Fruit fly (Drosophila melanogaster) whole organism, wandering third instar larva: ENCODE data around the gene S6k.

Experiments used
- Abd-B ChIP-seq: fragments of >200 bp; optimal IDR thresholded peaks from 2 replicates; lab custom pipeline; 2017; ENCODE audit warnings: missing biosample characterization, missing genetic modification characterization
- CG9705 ChIP-seq: fragments of 200-800 bp; sonication (Bioruptor generic); optimal IDR thresholded peaks from 2 replicates; lab custom pipeline; 2018; ENCODE audit warnings: missing biosample characterization, mild to moderate bottlenecking, missing genetic modification characterization
- CrebA ChIP-seq: fragments of 200-800 bp; sonication (Bioruptor generic); optimal IDR thresholded peaks from 2 replicates; lab custom pipeline; 2016; ENCODE audit warnings: missing biosample characterization, mild to moderate bottlenecking, missing genetic modification characterization, borderline replicate concordance
- Dfd ChIP-seq: fragments of >200 bp; optimal IDR thresholded peaks from 2 replicates; lab custom pipeline; 2017; ENCODE audit warnings: missing biosample characterization, missing genetic modification characterization
- Dif ChIP-seq: fragments of 200-275, 200-300 bp; sonication (Bioruptor generic); optimal IDR thresholded peaks from 2 replicates; lab custom pipeline; 2018; ENCODE audit warnings: missing biosample characterization, missing genetic modification characterization; ENCODE audit not compliant: partially characterized antibody
- GATAd ChIP-seq: sonication (Bioruptor generic); optimal IDR thresholded peaks from 2 replicates; lab custom pipeline; 2016; ENCODE audit warnings: missing biosample characterization, missing genetic modification characterization
- HLH106 ChIP-seq: fragments of 200-800 bp; optimal IDR thresholded peaks from 3 replicates; lab custom pipeline; 2019; ENCODE audit warnings: missing biosample characterization, mild to moderate bottlenecking, missing genetic modification characterization, moderate library complexity
- Hnf4 ChIP-seq: fragments of 200-800 bp; sonication (Bioruptor generic); optimal IDR thresholded peaks from 2 replicates; lab custom pipeline; 2016; ENCODE audit warnings: missing biosample characterization, mild to moderate bottlenecking, missing genetic modification characterization
- Hr83 ChIP-seq: fragments of 200-300 bp; sonication (Bioruptor generic); optimal IDR thresholded peaks from 2 replicates; lab custom pipeline; 2016; ENCODE audit warnings: missing biosample characterization, mild to moderate bottlenecking, missing genetic modification characterization, moderate library complexity; ENCODE audit not compliant: poor library complexity, severe bottlenecking
- Jra ChIP-seq: sonication (Bioruptor generic); optimal IDR thresholded peaks from 2 replicates; lab custom pipeline; 2016; ENCODE audit warnings: missing biosample characterization, missing genetic modification characterization
- Mio ChIP-seq: sonication (Bioruptor generic); optimal IDR thresholded peaks from 2 replicates; lab custom pipeline; 2016; ENCODE audit warnings: missing biosample characterization, missing genetic modification characterization
- Myc ChIP-seq: fragments of >200 bp; optimal IDR thresholded peaks from 2 replicates; lab custom pipeline; 2017
- N ChIP-seq: fragments of >200 bp; optimal IDR thresholded peaks from 2 replicates; lab custom pipeline; 2018; ENCODE audit warnings: missing biosample characterization, missing external identifiers, missing genetic modification characterization
- OdsH ChIP-seq: fragments of 200-800 bp; sonication (Bioruptor generic); optimal IDR thresholded peaks from 2 replicates; lab custom pipeline; 2016; ENCODE audit warnings: missing biosample characterization, mild to moderate bottlenecking, missing genetic modification characterization
- Rel ChIP-seq, 2 experiments: fragments of 200-800 bp; sonication (Bioruptor generic) in 1 of 2; optimal IDR thresholded peaks; 2 replicates in 1 of 2; 3 replicates in 1 of 2; lab custom pipeline; 2016 to 2019; ENCODE audit warnings: mild to moderate bottlenecking in 2 of 2, missing biosample characterization in 2 of 2, missing genetic modification characterization in 2 of 2, moderate library complexity in 1 of 2
- Sp1 ChIP-seq: fragments of 200-800 bp; sonication (Bioruptor generic); optimal IDR thresholded peaks from 3 replicates; lab custom pipeline; 2019; ENCODE audit warnings: missing biosample characterization, mild to moderate bottlenecking, missing genetic modification characterization, moderate library complexity
- Vsx2 ChIP-seq: fragments of 200-300, 225-300 bp; sonication (Bioruptor generic); optimal IDR thresholded peaks from 2 replicates; lab custom pipeline; 2018; ENCODE audit warnings: missing biosample characterization, missing genetic modification characterization; ENCODE audit not compliant: partially characterized antibody
- br ChIP-seq: fragments of 200-800 bp; sonication (Bioruptor generic); optimal IDR thresholded peaks from 2 replicates; lab custom pipeline; 2016; ENCODE audit warnings: missing biosample characterization, missing genetic modification characterization
- brk ChIP-seq: fragments of 200-800 bp; sonication (Bioruptor generic); optimal IDR thresholded peaks from 2 replicates; lab custom pipeline; 2016; ENCODE audit warnings: missing biosample characterization, mild to moderate bottlenecking, missing genetic modification characterization
- dl ChIP-seq, 2 experiments: fragments of 175-275, 200-275 bp in 1 of 2; fragments of 200-275 bp in 1 of 2; sonication (Bioruptor generic); optimal IDR thresholded peaks; lab custom pipeline; 2018; ENCODE audit warnings: mild to moderate bottlenecking in 2 of 2, missing biosample characterization in 2 of 2, missing genetic modification characterization in 2 of 2, moderate library complexity in 2 of 2; ENCODE audit not compliant: partially characterized antibody in 2 of 2, insufficient read depth in 1 of 2
- dmrt93B ChIP-seq: fragments of 200-800 bp; sonication (Bioruptor generic); optimal IDR thresholded peaks from 2 replicates; lab custom pipeline; 2018; ENCODE audit warnings: missing biosample characterization, mild to moderate bottlenecking, missing genetic modification characterization
- dsf ChIP-seq: sonication (Bioruptor generic); optimal IDR thresholded peaks from 2 replicates; lab custom pipeline; 2016; ENCODE audit warnings: missing biosample characterization, missing genetic modification characterization, borderline replicate concordance
- ey ChIP-seq: fragments of 200-800 bp; sonication (Bioruptor generic); optimal IDR thresholded peaks from 2 replicates; lab custom pipeline; 2016; ENCODE audit warnings: missing biosample characterization, missing genetic modification characterization
- foxo ChIP-seq, 2 experiments: fragments of 200-800 bp; sonication (Bioruptor generic); optimal IDR thresholded peaks; 2 replicates in 1 of 2; 3 replicates in 1 of 2; lab custom pipeline; 2016 to 2017; ENCODE audit warnings: missing biosample characterization in 2 of 2, missing genetic modification characterization in 2 of 2
- h ChIP-seq: fragments of 200-800 bp; sonication (Bioruptor generic); optimal IDR thresholded peaks from 3 replicates; lab custom pipeline; 2016; ENCODE audit warnings: missing biosample characterization, mild to moderate bottlenecking, missing genetic modification characterization
- jim ChIP-seq: fragments of 175-275, 200-325 bp; sonication (Bioruptor generic); optimal IDR thresholded peaks from 2 replicates; lab custom pipeline; 2016; ENCODE audit warnings: missing biosample characterization, mild to moderate bottlenecking, missing genetic modification characterization
- lola ChIP-seq: fragments of >200 bp; optimal IDR thresholded peaks from 2 replicates; lab custom pipeline; 2017; ENCODE audit warnings: missing biosample characterization, missing genetic modification characterization
- pan ChIP-seq: fragments of >200 bp; optimal IDR thresholded peaks from 2 replicates; lab custom pipeline; 2017
- psq ChIP-seq: fragments of 200-800 bp; sonication (Bioruptor generic); optimal IDR thresholded peaks from 3 replicates; lab custom pipeline; 2017; ENCODE audit warnings: missing biosample characterization, mild to moderate bottlenecking, missing genetic modification characterization, moderate library complexity
- rgr ChIP-seq: fragments of 200-800 bp; sonication (Bioruptor generic); optimal IDR thresholded peaks from 3 replicates; lab custom pipeline; 2016; ENCODE audit warnings: missing biosample characterization, mild to moderate bottlenecking, missing genetic modification characterization
- tai ChIP-seq: sonication (Bioruptor generic); optimal IDR thresholded peaks from 2 replicates; lab custom pipeline; 2016; ENCODE audit warnings: missing biosample characterization, missing genetic modification characterization
- usp ChIP-seq: fragments of >200 bp; optimal IDR thresholded peaks from 2 replicates; lab custom pipeline; 2017; ENCODE audit warnings: missing biosample characterization, missing genetic modification characterization
- woc ChIP-seq: sonication (Bioruptor generic); optimal IDR thresholded peaks from 2 replicates; lab custom pipeline; 2016; ENCODE audit warnings: missing biosample characterization, mild to moderate bottlenecking, missing genetic modification characterization

S6k gene

DNA sequence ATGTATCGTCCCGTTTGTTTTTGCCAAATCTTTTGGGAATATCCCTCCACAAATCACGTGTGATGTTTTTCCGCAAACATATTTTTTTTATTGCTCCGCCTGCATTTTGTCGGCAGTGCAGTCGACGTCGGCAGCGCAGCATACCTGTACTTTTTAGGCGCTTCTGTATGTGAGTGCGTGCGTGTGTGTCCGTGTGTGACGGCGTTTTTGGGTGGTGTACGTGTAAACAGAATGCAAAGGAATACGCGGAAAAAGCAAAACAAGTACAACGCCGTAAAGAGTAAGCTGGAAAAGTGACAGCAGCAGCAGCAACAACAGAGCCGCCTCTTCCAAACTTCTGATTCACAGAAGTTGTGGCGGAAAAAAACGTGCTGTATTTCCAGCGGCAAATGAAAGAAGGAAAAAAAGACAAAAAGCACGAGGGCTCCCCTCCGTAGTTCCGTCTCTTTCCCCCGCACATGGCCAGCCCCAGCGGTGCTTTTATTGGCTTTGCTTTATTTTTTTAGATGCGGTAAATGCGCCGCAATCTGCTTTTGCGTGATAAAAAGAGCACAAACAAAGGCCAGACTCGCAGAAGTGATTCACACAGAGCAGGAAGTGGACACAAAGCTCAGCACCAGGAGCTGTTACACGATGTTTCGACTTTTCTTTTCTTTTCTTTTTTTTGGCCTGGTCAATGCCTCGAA is 40.5 kb downstream of the S6k start (continued):
- TF ChIP-seq GATAd (GFP tag; lab: Kevin White, UChicago): no peak
- TF ChIP-seq rgr (GFP tag; lab: Kevin White, UChicago): no peak
- TF ChIP-seq, all 38 proteins: peak for 7

DNA sequence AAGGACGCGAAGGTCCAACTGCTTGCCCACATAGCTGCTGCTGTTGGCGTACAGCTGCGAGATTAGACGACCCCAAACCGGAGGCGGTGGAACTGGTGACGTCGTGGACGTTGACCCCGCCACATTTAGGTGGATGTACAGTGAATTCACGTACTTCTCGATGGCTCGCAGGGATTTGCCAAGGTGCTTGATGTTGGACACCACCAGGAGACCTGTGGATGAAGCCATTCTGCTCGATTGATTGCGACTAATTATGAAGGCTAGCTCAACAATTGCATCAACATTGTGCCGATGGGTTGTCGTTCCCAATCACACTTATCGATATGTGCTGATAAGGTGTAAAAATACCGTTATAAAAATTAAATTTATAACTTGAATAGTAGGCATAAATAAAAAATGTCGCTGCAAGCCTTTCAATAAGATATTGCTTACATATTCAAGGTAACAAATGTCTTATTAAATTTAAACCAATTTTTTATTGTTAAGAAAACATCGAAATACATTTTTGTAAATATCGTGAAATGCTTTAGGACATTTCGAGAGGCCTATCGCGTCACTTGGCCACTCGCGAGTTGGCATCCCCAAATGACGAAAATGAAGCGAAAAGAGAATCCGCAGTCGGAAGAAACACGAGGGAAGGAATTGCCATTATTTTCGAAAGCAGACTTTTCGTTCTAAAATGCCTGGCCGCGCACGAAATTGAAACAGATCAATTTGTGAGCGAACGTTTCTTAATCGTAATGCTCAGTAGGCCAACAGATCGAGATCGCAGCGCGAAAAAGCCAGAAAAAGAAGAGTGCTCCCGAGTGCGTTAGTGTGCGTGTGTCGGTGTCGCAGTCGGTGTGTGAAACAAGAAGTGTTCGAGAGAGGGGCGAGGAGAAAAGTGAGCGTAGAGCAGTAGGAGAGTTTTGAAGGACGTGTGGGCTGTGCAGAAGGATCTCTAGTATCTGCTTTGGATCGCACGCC is 41.9 kb downstream of the S6k start, which contains the start of the genes Ppat-Dpck and scny:
Ppat-Dpck (minus strand) TSS at position 263 of the 966 bp plus-strand sequence.
scny (plus strand) TSS at position 471 of the 966 bp plus-strand sequence.
- TF ChIP-seq jim: no peak
- peak; percentile 13 for TF ChIP-seq HLH106
- TF ChIP-seq rgr (GFP tag; lab: Kevin White, UChicago): peak; percentile 35
- no peak for TF ChIP-seq Abd-B (GFP tag; lab: Kevin White, UChicago)
- peak; percentile 99 for TF ChIP-seq psq
- TF ChIP-seq dsf: no peak
- TF ChIP-seq pan (lab: Kevin White, UChicago): no peak
- TF ChIP-seq Hr83 (GFP tag; lab: Kevin White, UChicago): peak; percentile 18
- TF ChIP-seq CG9705 (GFP tag; lab: Kevin White, UChicago): no peak
- TF ChIP-seq N (GFP tag; lab: Kevin White, UChicago): peak; percentile 49
- TF ChIP-seq ey (GFP tag; lab: Kevin White, UChicago): no peak
- no peak for TF ChIP-seq Myc (lab: Kevin White, UChicago)
- no peak for TF ChIP-seq brk (GFP tag; lab: Kevin White, UChicago)
- no peak for TF ChIP-seq dmrt93B (GFP tag; lab: Kevin White, UChicago)
- TF ChIP-seq Dfd (GFP tag; lab: Kevin White, UChicago): no peak
- TF ChIP-seq lola (GFP tag; lab: Kevin White, UChicago): no peak
- TF ChIP-seq Jra: peak; percentile 76
- no peak for TF ChIP-seq br (GFP tag; lab: Kevin White, UChicago)
- TF ChIP-seq OdsH (GFP tag; lab: Kevin White, UChicago): peak; percentile 1
- no peak for TF ChIP-seq Hnf4 (GFP tag; lab: Kevin White, UChicago)
- no peak for TF ChIP-seq woc (GFP tag; lab: Kevin White, UChicago)
- TF ChIP-seq Sp1 (GFP tag; lab: Kevin White, UChicago): peak; percentile 33
- TF ChIP-seq Mio (GFP tag; lab: Kevin White, UChicago): no peak
- TF ChIP-seq tai (GFP tag; lab: Kevin White, UChicago): no peak
- TF ChIP-seq h (GFP tag; lab: Kevin White, UChicago): peak; percentile 57
- peak in 1 of 2 experiments; percentile 43 for TF ChIP-seq foxo (GFP tag; optimal IDR thresholded peaks at IDR 0.05; lab: Kevin White, UChicago)
- TF ChIP-seq Dif (GFP tag; lab: Kevin White, UChicago): no peak
- TF ChIP-seq Rel (GFP tag; optimal IDR thresholded peaks at IDR 0.05; lab: Kevin White, UChicago): no peak
- TF ChIP-seq Rel (tag; optimal IDR thresholded peaks at IDR 0.05; lab: Kevin White, UChicago): peak; percentile 21
- no peak for TF ChIP-seq dl (GFP tag; optimal IDR thresholded peaks at IDR 0.05; lab: Kevin White, UChicago; ENCODE audit: insufficient read depth in 1 of 2, partially characterized antibody in 2 of 2)

dm6 chr3L:5765844-5766200 is 44.9 kb downstream of the S6k start, which contains the start of gene Txl:
TSS of gene Txl (plus strand) at chr3L:5765846.
- no peak for TF ChIP-seq dl (GFP tag; optimal IDR thresholded peaks at IDR 0.05; lab: Kevin White, UChicago; ENCODE audit: insufficient read depth in 1 of 2, partially characterized antibody in 2 of 2)
- no peak for TF ChIP-seq CrebA (GFP tag; lab: Kevin White, UChicago)
- no peak for TF ChIP-seq GATAd (GFP tag; lab: Kevin White, UChicago)
- no peak for TF ChIP-seq h (GFP tag; lab: Kevin White, UChicago)
- no peak for TF ChIP-seq foxo (GFP tag; optimal IDR thresholded peaks at IDR 0.05; lab: Kevin White, UChicago)
- TF ChIP-seq br (GFP tag; lab: Kevin White, UChicago): no peak
- no peak for TF ChIP-seq usp (GFP tag; lab: Kevin White, UChicago)
- no peak for TF ChIP-seq Mio (GFP tag; lab: Kevin White, UChicago)
- TF ChIP-seq pan (lab: Kevin White, UChicago): no peak
- TF ChIP-seq Abd-B (GFP tag; lab: Kevin White, UChicago): no peak
- no peak for TF ChIP-seq jim
- TF ChIP-seq Vsx2 (GFP tag; lab: Kevin White, UChicago): no peak
- TF ChIP-seq HLH106: no peak
- TF ChIP-seq Rel (GFP tag; optimal IDR thresholded peaks at IDR 0.05; lab: Kevin White, UChicago): no peak
- no peak for TF ChIP-seq Rel (tag; optimal IDR thresholded peaks at IDR 0.05; lab: Kevin White, UChicago)
- TF ChIP-seq dsf: no peak
- TF ChIP-seq Jra: no peak
